Fruit fly (Drosophila melanogaster): ENCODE results near the gene Ube4A.

- TF ChIP-seq insv (optimal IDR thresholded peaks at IDR 0.05) (no peak), Sin3A (optimal IDR thresholded peaks at IDR 0.05) (no peak), ttk (optimal IDR thresholded peaks at IDR 0.05) (no peak)
These were observed 46.8 kb upstream of the Ube4A start for dm6 chr2L:6611374-6612005.

All from Kc167 (cell line).